Worm (Caenorhabditis elegans) whole organism, early embryonic: ENCODE results near the gene F41C3.1.

Source experiments
- B0310.2 ChIP-seq: sonication (generic microtip); optimal IDR thresholded peaks from 2 replicates; lab custom pipeline; 2016; ENCODE audit warnings: mild to moderate bottlenecking, missing genetic modification characterization, missing compliant biosample characterization
- F13C5.2 ChIP-seq: sonication (generic microtip); optimal IDR thresholded peaks from 2 replicates; lab custom pipeline; 2017; ENCODE audit warnings: mild to moderate bottlenecking, missing genetic modification characterization, inconsistent platforms, missing compliant biosample characterization
- aly-1 ChIP-seq: sonication (generic microtip); optimal IDR thresholded peaks from 2 replicates; lab custom pipeline; 2016; ENCODE audit warnings: missing genetic modification characterization, missing compliant biosample characterization
- ama-1 ChIP-seq: fragments of 150-350 bp; optimal IDR thresholded peaks from 2 replicates; lab custom pipeline; 2014
- ceh-13 ChIP-seq: fragments of 200-800 bp; sonication (Bioruptor generic); optimal IDR thresholded peaks from 2 replicates; lab custom pipeline; 2018; ENCODE audit warnings: mild to moderate bottlenecking, missing genetic modification characterization, missing compliant biosample characterization
- ceh-36 ChIP-seq: sonication (generic microtip); optimal IDR thresholded peaks from 2 replicates; lab custom pipeline; 2016; ENCODE audit warnings: missing genetic modification characterization, inconsistent platforms, missing compliant biosample characterization
- ets-7 ChIP-seq: sonication (generic microtip); optimal IDR thresholded peaks from 2 replicates; lab custom pipeline; 2016; ENCODE audit warnings: missing genotype, missing genetic modification characterization, missing compliant biosample characterization
- flt-1 ChIP-seq: fragments of 200-800 bp; sonication (Bioruptor generic); IDR thresholded peaks from 2 replicates; pipeline ENCODE4 v1.3.6; 2022; ENCODE audit warnings: missing genetic modification characterization, missing compliant biosample characterization
- hmbx-1 ChIP-seq: sonication (generic microtip); optimal IDR thresholded peaks from 2 replicates; lab custom pipeline; 2016; ENCODE audit warnings: mild to moderate bottlenecking, missing genetic modification characterization, missing compliant biosample characterization
- hmg-4 ChIP-seq: fragments of 200-800 bp; sonication (Bioruptor generic); optimal IDR thresholded peaks from 2 replicates; lab custom pipeline; 2018; ENCODE audit warnings: mild to moderate bottlenecking, missing genetic modification characterization, missing compliant biosample characterization
- hnd-1 ChIP-seq: sonication (generic microtip); optimal IDR thresholded peaks from 2 replicates; lab custom pipeline; 2016; ENCODE audit warnings: missing genetic modification characterization, missing compliant biosample characterization
- pes-1 ChIP-seq: fragments of 200-800 bp; sonication (Bioruptor generic); IDR thresholded peaks from 2 replicates; pipeline ENCODE4 v1.3.6; 2022; ENCODE audit warnings: missing genetic modification reagents, missing genetic modification characterization, missing compliant biosample characterization
- scrt-1 ChIP-seq: fragments of 200-800 bp; sonication (Bioruptor generic); IDR thresholded peaks from 2 replicates; pipeline ENCODE4 v1.3.6; 2022; ENCODE audit warnings: missing genetic modification characterization, missing compliant biosample characterization
- sea-1 ChIP-seq: fragments of 200-800 bp; sonication (Bioruptor generic); conservative IDR thresholded peaks from 2 replicates; pipeline ENCODE4 v1.3.6; 2022; ENCODE audit warnings: missing genetic modification characterization, missing compliant biosample characterization
- tbx-11 ChIP-seq: fragments of 200-800 bp; sonication (Bioruptor generic); IDR thresholded peaks from 2 replicates; pipeline ENCODE4 v1.3.6; 2022; ENCODE audit warnings: missing genetic modification characterization, missing compliant biosample characterization
- tbx-37 ChIP-seq: fragments of 200-800 bp; sonication (Bioruptor generic); conservative IDR thresholded peaks from 2 replicates; pipeline ENCODE4 v1.3.6; 2022; ENCODE audit warnings: missing genetic modification reagents, missing genetic modification characterization, missing compliant biosample characterization
- tra-4 ChIP-seq: sonication (generic microtip); optimal IDR thresholded peaks from 2 replicates; lab custom pipeline; 2017; ENCODE audit warnings: missing genetic modification characterization, missing compliant biosample characterization

Gene F41C3.1

ce11 chrII:4786181-4786580 is 34.1 kb downstream of the F41C3.1 start, which contains the start of gene msp-3:
Gene msp-3, minus strand, starts transcription at chrII:4786281.
- no peak for TF ChIP-seq sea-1 (GFP tag; lab: Robert Waterston, UW)
- TF ChIP-seq hmbx-1 (tag; lab: Kevin White, UChicago) = no peak
- no peak for TF ChIP-seq scrt-1 (GFP tag; lab: Robert Waterston, UW)
- no peak for TF ChIP-seq ceh-36 (tag; lab: Kevin White, UChicago)
- TF ChIP-seq tbx-37 (GFP tag; lab: Robert Waterston, UW) = no peak
- TF ChIP-seq B0310.2 (tag; lab: Kevin White, UChicago) = no peak

ce11 chrII:4789835-4790343 is 37.8 kb downstream of the F41C3.1 start, which contains the start of gene F26G1.15:
Gene F26G1.15, plus strand, starts transcription at chrII:4790293.
- TF ChIP-seq hnd-1 = no peak
- TF ChIP-seq aly-1 (tag; lab: Kevin White, UChicago) = no peak
- TF ChIP-seq ceh-13 (GFP tag; lab: Kevin White, UChicago) = no peak
- no peak for TF ChIP-seq ceh-36 (tag; lab: Kevin White, UChicago)
- no peak for TF ChIP-seq tra-4 (tag; lab: Kevin White, UChicago)
- TF ChIP-seq tbx-11 (GFP tag; lab: Robert Waterston, UW) = no peak
- TF ChIP-seq F13C5.2 (tag; lab: Kevin White, UChicago) = no peak
- TF ChIP-seq tbx-37 (GFP tag; lab: Robert Waterston, UW) = no peak
- TF ChIP-seq ets-7 (tag; lab: Kevin White, UChicago) = no peak
- TF ChIP-seq pes-1 (GFP tag; lab: Robert Waterston, UW) = no peak
- no peak for TF ChIP-seq B0310.2 (tag; lab: Kevin White, UChicago)
- TF ChIP-seq sea-1 (GFP tag; lab: Robert Waterston, UW) = no peak

DNA sequence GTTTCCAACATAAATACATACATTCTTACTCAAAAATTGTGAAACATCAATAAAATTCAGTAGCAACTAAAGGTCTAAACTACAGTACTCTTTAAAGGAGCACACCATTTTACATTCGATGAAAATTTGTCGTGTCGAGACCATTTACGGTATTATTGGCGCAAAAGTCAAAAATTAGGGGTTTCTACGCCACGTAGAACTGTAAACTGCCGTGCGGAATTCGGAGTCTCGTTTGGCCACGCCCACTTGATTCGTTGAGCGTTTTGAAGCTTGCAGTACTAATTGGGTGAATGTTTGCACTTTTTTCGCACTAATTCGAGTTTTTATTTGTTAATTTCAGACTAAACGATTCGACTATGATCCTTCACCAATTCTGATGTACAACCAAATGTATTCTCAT is 38.6 kb downstream of the F41C3.1 start:
- no peak for TF ChIP-seq tbx-11 (GFP tag; lab: Robert Waterston, UW)

DNA sequence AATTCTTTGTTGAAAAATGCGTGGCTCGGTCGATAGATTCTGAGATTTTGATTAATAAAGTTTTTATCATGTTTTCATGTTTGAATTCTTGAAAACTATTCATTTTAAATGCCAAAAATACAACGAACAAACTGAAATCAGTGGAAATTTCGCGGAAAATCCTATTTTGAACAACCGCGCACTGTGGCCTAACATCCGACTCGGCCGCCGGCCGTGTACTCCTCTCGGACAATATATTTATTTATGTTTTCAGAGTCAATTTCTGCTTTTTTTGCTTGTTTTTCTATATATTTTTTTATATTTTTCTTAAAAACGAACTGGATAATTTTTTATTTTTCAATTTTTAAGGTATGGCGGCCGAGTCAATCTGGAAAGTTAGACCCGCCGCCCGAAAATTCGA is 39.2 kb downstream of the F41C3.1 start, which contains the start of gene F26G1.1:
TSS of gene F26G1.1 (plus strand) at position 347 of the 400 bp plus-strand sequence.
- TF ChIP-seq hmg-4 (GFP tag; lab: Kevin White, UChicago) (peak; percentile 59), flt-1 (GFP tag; lab: Robert Waterston, UW) (no peak), ets-7 (tag; lab: Kevin White, UChicago) (no peak), scrt-1 (GFP tag; lab: Robert Waterston, UW) (no peak), aly-1 (tag; lab: Kevin White, UChicago) (no peak), hmbx-1 (tag; lab: Kevin White, UChicago) (no peak), tbx-37 (GFP tag; lab: Robert Waterston, UW) (peak; percentile 78), F13C5.2 (tag; lab: Kevin White, UChicago) (peak; percentile 24), B0310.2 (tag; lab: Kevin White, UChicago) (no peak), ceh-13 (GFP tag; lab: Kevin White, UChicago) (no peak), ama-1 (no peak)

DNA sequence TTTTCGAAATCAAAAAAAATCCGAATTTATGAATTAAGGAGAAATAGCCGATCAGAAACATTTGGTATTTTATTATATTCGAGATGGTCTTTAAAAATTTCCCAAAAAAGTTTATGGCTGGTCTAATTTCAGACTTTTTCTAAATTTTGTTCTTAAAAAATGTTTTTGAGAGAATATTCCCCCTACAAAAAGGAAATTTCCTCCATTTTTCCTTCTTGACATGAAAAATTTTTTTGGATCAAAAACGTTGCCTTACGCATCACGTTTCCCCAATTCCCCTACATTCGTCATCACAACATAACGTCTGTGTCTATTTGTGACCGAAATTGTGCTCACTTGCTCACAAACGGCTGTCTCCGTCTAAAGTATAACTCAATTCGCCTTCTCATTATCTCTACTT is 41.2 kb downstream of the F41C3.1 start:
- no peak for TF ChIP-seq aly-1 (tag; lab: Kevin White, UChicago)
- no peak for TF ChIP-seq scrt-1 (GFP tag; lab: Robert Waterston, UW)
- no peak for TF ChIP-seq hnd-1
- no peak for TF ChIP-seq hmbx-1 (tag; lab: Kevin White, UChicago)
- no peak for TF ChIP-seq ets-7 (tag; lab: Kevin White, UChicago)
- TF ChIP-seq ceh-36 (tag; lab: Kevin White, UChicago) = no peak
- TF ChIP-seq tbx-37 (GFP tag; lab: Robert Waterston, UW) = no peak
- no peak for TF ChIP-seq flt-1 (GFP tag; lab: Robert Waterston, UW)
- TF ChIP-seq F13C5.2 (tag; lab: Kevin White, UChicago) = no peak
- no peak for TF ChIP-seq tbx-11 (GFP tag; lab: Robert Waterston, UW)
- TF ChIP-seq sea-1 (GFP tag; lab: Robert Waterston, UW) = no peak
- no peak for TF ChIP-seq B0310.2 (tag; lab: Kevin White, UChicago)

- TF ChIP-seq B0310.2 (tag; lab: Kevin White, UChicago) = no peak
- TF ChIP-seq tbx-11 (GFP tag; lab: Robert Waterston, UW) = no peak
- TF ChIP-seq ama-1 = no peak
- TF ChIP-seq hmg-4 (GFP tag; lab: Kevin White, UChicago) = no peak
- no peak for TF ChIP-seq pes-1 (GFP tag; lab: Robert Waterston, UW)
- TF ChIP-seq tbx-37 (GFP tag; lab: Robert Waterston, UW) = no peak
- TF ChIP-seq flt-1 (GFP tag; lab: Robert Waterston, UW) = no peak
- no peak for TF ChIP-seq hmbx-1 (tag; lab: Kevin White, UChicago)
- TF ChIP-seq F13C5.2 (tag; lab: Kevin White, UChicago) = no peak
- no peak for TF ChIP-seq aly-1 (tag; lab: Kevin White, UChicago)
- TF ChIP-seq hnd-1 = no peak
- no peak for TF ChIP-seq ets-7 (tag; lab: Kevin White, UChicago)
- TF ChIP-seq sea-1 (GFP tag; lab: Robert Waterston, UW) = no peak
- TF ChIP-seq scrt-1 (GFP tag; lab: Robert Waterston, UW) = no peak
- no peak for TF ChIP-seq tra-4 (tag; lab: Kevin White, UChicago)
- no peak for TF ChIP-seq ceh-13 (GFP tag; lab: Kevin White, UChicago)
Observed at ce11 chrII:4795461-4795860, 43.4 kb downstream of the F41C3.1 start, which contains the start of gene C33F10.4. Gene C33F10.4, plus strand, starts transcription at chrII:4795761.

- TF ChIP-seq aly-1 (tag; lab: Kevin White, UChicago) (no peak), ama-1 (no peak), hmbx-1 (tag; lab: Kevin White, UChicago) (no peak), sea-1 (GFP tag; lab: Robert Waterston, UW) (no peak), scrt-1 (GFP tag; lab: Robert Waterston, UW) (no peak), tra-4 (tag; lab: Kevin White, UChicago) (no peak), flt-1 (GFP tag; lab: Robert Waterston, UW) (no peak), B0310.2 (tag; lab: Kevin White, UChicago) (no peak), hmg-4 (GFP tag; lab: Kevin White, UChicago) (no peak)
Observed at ce11 chrII:4797071-4797470, 45.0 kb downstream of the F41C3.1 start, which contains the start of gene C33F10.14. Gene C33F10.14, plus strand, starts transcription at chrII:4797371.
